Worm (Caenorhabditis elegans) whole organism, L4 larva: ENCODE measurements around the gene C50B6.9.

Experiments
- R02D3.7 ChIP-seq: fragments of 150-350 bp; sonication (generic microtip); optimal IDR thresholded peaks from 3 replicates; lab custom pipeline; 2014; ENCODE audit warnings: missing biosample characterization, missing genetic modification characterization
- ZK337.2 ChIP-seq: fragments of 200-800 bp; sonication (Bioruptor generic); IDR thresholded peaks from 2 replicates; pipeline ENCODE4 v1.3.6; 2022; ENCODE audit warnings: missing genetic modification reagents, missing genetic modification characterization, missing compliant biosample characterization
- ceh-32 ChIP-seq: sonication (generic microtip); optimal IDR thresholded peaks from 2 replicates; lab custom pipeline; 2016; ENCODE audit warnings: mild to moderate bottlenecking, missing genetic modification characterization, missing compliant biosample characterization; ENCODE audit not compliant: poor library complexity
- unc-39 ChIP-seq: sonication (generic microtip); optimal IDR thresholded peaks from 2 replicates; lab custom pipeline; 2017; ENCODE audit warnings: missing biosample characterization, missing genetic modification characterization
- ztf-11 ChIP-seq: fragments of 150-350 bp; optimal IDR thresholded peaks from 2 replicates; lab custom pipeline; 2014; ENCODE audit warnings: missing biosample characterization, missing genetic modification characterization

DNA sequence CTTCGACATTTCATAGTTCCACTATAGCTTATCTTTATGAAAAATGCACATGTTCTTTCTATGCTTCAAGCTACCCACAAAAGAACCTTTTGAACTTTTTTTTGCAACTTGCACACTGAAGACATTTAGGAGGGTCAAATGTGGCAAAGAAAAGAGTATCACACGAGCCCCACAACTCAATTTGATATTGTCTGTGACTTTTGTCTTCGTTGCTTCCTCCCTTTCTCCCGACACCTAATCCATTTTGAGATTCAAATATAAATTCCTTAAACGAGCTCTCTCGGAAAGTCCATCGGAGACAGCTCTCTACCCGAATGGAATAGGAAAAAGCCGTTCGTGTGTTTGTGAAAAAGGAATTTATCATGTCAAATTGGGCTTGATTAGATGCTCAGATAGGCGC lies 14.1 kb downstream of the C50B6.9 start:
- TF ChIP-seq ZK337.2 (GFP tag; lab: Robert Waterston, UW) (no peak), unc-39 (tag; lab: Kevin White, UChicago) (no peak), ceh-32 (tag; lab: Kevin White, UChicago) (no peak), ztf-11 (tag; lab: Kevin White, UChicago) (no peak), R02D3.7 (tag; lab: Kevin White, UChicago) (no peak)
